Fruit fly (Drosophila melanogaster) whole organism, embryonic: Measurements from ENCODE around the gene MICU3.

Experiments
- ATbp ChIP-seq: fragments of 200-800 bp; sonication (Bioruptor generic); optimal IDR thresholded peaks from 2 replicates; lab custom pipeline; 2017; ENCODE audit warnings: missing biosample characterization, mild to moderate bottlenecking, missing genetic modification characterization, missing genetic modification reagents
- CG11696 ChIP-seq: fragments of 200-800 bp; sonication (Bioruptor generic); IDR thresholded peaks from 2 replicates; pipeline ENCODE4 v1.3.6; 2022; ENCODE audit warnings: missing biosample characterization, missing genetic modification characterization
- CG13624 ChIP-seq: fragments of 200-800 bp; sonication (Bioruptor generic); optimal IDR thresholded peaks from 2 replicates; lab custom pipeline; 2016; ENCODE audit warnings: missing biosample characterization, missing genetic modification characterization
- CG15269 ChIP-seq: fragments of 200-800 bp; sonication (Bioruptor generic); optimal IDR thresholded peaks from 2 replicates; lab custom pipeline; 2018; ENCODE audit warnings: missing biosample characterization, mild to moderate bottlenecking, missing genetic modification characterization, moderate library complexity
- CG17912 ChIP-seq: fragments of 200-800 bp; sonication (Bioruptor generic); optimal IDR thresholded peaks from 2 replicates; lab custom pipeline; 2018; ENCODE audit warnings: missing biosample characterization, mild to moderate bottlenecking, missing genetic modification characterization
- CG1832 ChIP-seq: fragments of 200-800 bp; sonication (Bioruptor generic); optimal IDR thresholded peaks from 2 replicates; lab custom pipeline; 2017; ENCODE audit warnings: missing biosample characterization, mild to moderate bottlenecking, missing genetic modification characterization, inconsistent platforms
- CG2129 ChIP-seq: fragments of 200-800 bp; sonication (Bioruptor generic); IDR thresholded peaks from 2 replicates; pipeline ENCODE4 v1.3.6; 2022; ENCODE audit warnings: missing biosample characterization, missing genetic modification characterization; ENCODE audit not compliant: partially characterized antibody
- CG2202 ChIP-seq: fragments of 200-800 bp; sonication (Bioruptor generic); optimal IDR thresholded peaks from 2 replicates; lab custom pipeline; 2018; ENCODE audit warnings: missing biosample characterization, mild to moderate bottlenecking, missing genetic modification characterization
- CG2678 ChIP-seq: fragments of 200-800 bp; sonication (Bioruptor generic); optimal IDR thresholded peaks from 3 replicates; lab custom pipeline; 2019; ENCODE audit warnings: missing biosample characterization, mild to moderate bottlenecking, missing genetic modification characterization, moderate library complexity
- CG2875 ChIP-seq: fragments of 200-800 bp; sonication (Bioruptor generic); optimal IDR thresholded peaks from 2 replicates; lab custom pipeline; 2017; ENCODE audit warnings: missing biosample characterization, mild to moderate bottlenecking, missing genetic modification characterization, missing genetic modification reagents
- CG30403 ChIP-seq: fragments of 200-800 bp; sonication (Bioruptor generic); optimal IDR thresholded peaks from 3 replicates; lab custom pipeline; 2016; ENCODE audit warnings: missing biosample characterization, missing genetic modification characterization
- CG32767 ChIP-seq: fragments of 200-800 bp; sonication (Bioruptor generic); IDR thresholded peaks from 2 replicates; pipeline ENCODE4 v1.3.6; 2022; ENCODE audit warnings: missing biosample characterization, missing genetic modification characterization
- CG6175 ChIP-seq: fragments of 200-800 bp; sonication (Bioruptor generic); IDR thresholded peaks from 3 replicates; pipeline ENCODE4 v1.3.6; 2022; ENCODE audit warnings: missing biosample characterization, missing genetic modification characterization
- CG6765 ChIP-seq: fragments of 200-800 bp; sonication (Bioruptor generic); optimal IDR thresholded peaks from 3 replicates; lab custom pipeline; 2017; ENCODE audit warnings: missing biosample characterization, mild to moderate bottlenecking, missing genetic modification characterization
- CG7556 ChIP-seq: fragments of 200-800 bp; sonication (Bioruptor generic); optimal IDR thresholded peaks from 2 replicates; lab custom pipeline; 2017; ENCODE audit warnings: missing biosample characterization, mild to moderate bottlenecking, missing genetic modification characterization
- CG7963 ChIP-seq: fragments of 200-800 bp; sonication (Bioruptor generic); IDR thresholded peaks from 3 replicates; pipeline ENCODE4 v1.3.6; 2022; ENCODE audit warnings: missing biosample characterization, missing genetic modification characterization; ENCODE audit not compliant: partially characterized antibody
- CG7987 ChIP-seq: fragments of 200-800 bp; sonication (Bioruptor generic); optimal IDR thresholded peaks from 2 replicates; lab custom pipeline; 2018; ENCODE audit warnings: missing biosample characterization, mild to moderate bottlenecking, missing genetic modification characterization, moderate library complexity
- CG8388 ChIP-seq: fragments of 200-800 bp; sonication (Bioruptor generic); optimal IDR thresholded peaks from 2 replicates; lab custom pipeline; 2019; ENCODE audit warnings: missing biosample characterization, mild to moderate bottlenecking, missing genetic modification characterization, moderate library complexity
- CTCF ChIP-seq: fragments of 200-800 bp; sonication (Bioruptor generic); optimal IDR thresholded peaks from 2 replicates; lab custom pipeline; 2017; ENCODE audit warnings: missing biosample characterization, mild to moderate bottlenecking, missing genetic modification characterization, moderate library complexity
- Camta ChIP-seq: fragments of 200-800 bp; sonication (Bioruptor generic); optimal IDR thresholded peaks from 2 replicates; lab custom pipeline; 2016; ENCODE audit warnings: missing biosample characterization, missing genetic modification characterization
- D ChIP-seq, 2 experiments: fragments of 200-800 bp in 1 of 2; fragments of >200 bp in 1 of 2; sonication (Bioruptor generic) in 1 of 2; optimal IDR thresholded peaks; 2 replicates in 1 of 2; 3 replicates in 1 of 2; lab custom pipeline; 2017; ENCODE audit warnings: mild to moderate bottlenecking in 1 of 2, missing biosample characterization in 1 of 2, missing genetic modification characterization in 1 of 2, missing genetic modification reagents in 1 of 2
- D19A ChIP-seq: fragments of 200-800 bp; optimal IDR thresholded peaks from 3 replicates; lab custom pipeline; 2019; ENCODE audit warnings: missing biosample characterization, mild to moderate bottlenecking, missing genetic modification characterization, moderate library complexity
- Dip2 ChIP-seq: fragments of 200-800 bp; sonication (Bioruptor generic); IDR thresholded peaks from 2 replicates; pipeline ENCODE4 v1.3.6; 2022; ENCODE audit warnings: missing biosample characterization, missing genetic modification characterization
- Dip3 ChIP-seq: fragments of 200-800 bp; sonication (Bioruptor generic); optimal IDR thresholded peaks from 3 replicates; lab custom pipeline; 2016; ENCODE audit warnings: missing biosample characterization, missing genetic modification characterization
- Fer1 ChIP-seq: fragments of 200-800 bp; sonication (Bioruptor generic); optimal IDR thresholded peaks from 2 replicates; lab custom pipeline; 2017; ENCODE audit warnings: missing biosample characterization, mild to moderate bottlenecking, missing genetic modification characterization
- Fer3 ChIP-seq: fragments of 200-800 bp; sonication (Bioruptor generic); optimal IDR thresholded peaks from 2 replicates; lab custom pipeline; 2018; ENCODE audit warnings: missing biosample characterization, mild to moderate bottlenecking, missing genetic modification characterization, moderate library complexity
- GATAe ChIP-seq: fragments of 200-800 bp; sonication (Bioruptor generic); conservative IDR thresholded peaks from 2 replicates; pipeline ENCODE4 v1.3.6; 2022; ENCODE audit warnings: missing biosample characterization, missing genetic modification characterization
- H2.0 ChIP-seq: fragments of 200-800 bp; sonication (Bioruptor generic); IDR thresholded peaks from 2 replicates; pipeline ENCODE4 v1.3.6; 2022; ENCODE audit warnings: missing biosample characterization, missing genetic modification characterization
- HLH54F ChIP-seq: fragments of 200-800 bp; sonication (Bioruptor generic); optimal IDR thresholded peaks from 3 replicates; lab custom pipeline; 2016; ENCODE audit warnings: missing biosample characterization, missing genetic modification characterization
- Hey ChIP-seq: fragments of 200-800 bp; sonication (Bioruptor generic); optimal IDR thresholded peaks from 3 replicates; lab custom pipeline; 2018; ENCODE audit warnings: missing biosample characterization, mild to moderate bottlenecking, missing genetic modification characterization
- Hsf ChIP-seq: fragments of 200-800 bp; sonication (Bioruptor generic); optimal IDR thresholded peaks from 3 replicates; lab custom pipeline; 2016; ENCODE audit warnings: missing biosample characterization, missing genetic modification characterization
- Nf-YA ChIP-seq: fragments of 200-800 bp; sonication (Bioruptor generic); IDR thresholded peaks from 2 replicates; pipeline ENCODE4 v1.3.6; 2022; ENCODE audit warnings: missing biosample characterization, missing genetic modification characterization
- Vsx1 ChIP-seq: fragments of 200-800 bp; sonication (Bioruptor generic); optimal IDR thresholded peaks from 2 replicates; lab custom pipeline; 2017; ENCODE audit warnings: missing biosample characterization, mild to moderate bottlenecking, missing genetic modification characterization, missing genetic modification reagents
- ap ChIP-seq: fragments of 200-800 bp; sonication (Bioruptor generic); IDR thresholded peaks from 2 replicates; pipeline ENCODE4 v1.3.6; 2022; ENCODE audit warnings: missing biosample characterization, missing genetic modification characterization
- ara ChIP-seq: fragments of 200-800 bp; sonication (Bioruptor generic); IDR thresholded peaks from 2 replicates; pipeline ENCODE4 v1.3.6; 2022; ENCODE audit warnings: missing biosample characterization, missing genetic modification characterization
- caup ChIP-seq: fragments of 200-800 bp; sonication (Bioruptor generic); optimal IDR thresholded peaks from 3 replicates; lab custom pipeline; 2017; ENCODE audit warnings: missing biosample characterization, mild to moderate bottlenecking, missing genetic modification characterization, moderate library complexity; ENCODE audit not compliant: severe bottlenecking
- dysf ChIP-seq: fragments of 200-800 bp; sonication (Bioruptor generic); IDR thresholded peaks from 3 replicates; pipeline ENCODE4 v1.3.6; 2022; ENCODE audit warnings: missing biosample characterization, missing genetic modification characterization
- ftz-f1 ChIP-seq: fragments of 200-800 bp; sonication (Bioruptor generic); optimal IDR thresholded peaks from 2 replicates; lab custom pipeline; 2016; ENCODE audit warnings: missing biosample characterization, missing genetic modification characterization
- hkb ChIP-seq, 2 experiments: fragments of 200-800 bp in 1 of 2; fragments of >200 bp in 1 of 2; sonication (Bioruptor generic) in 1 of 2; IDR thresholded peaks in 1 of 2; optimal IDR thresholded peaks in 1 of 2; 2 replicates each; pipeline versions ENCODE4 v1.3.6 to Lab custom; 2017 to 2022; ENCODE audit warnings: missing biosample characterization in 1 of 2, missing genetic modification characterization in 1 of 2
- ken ChIP-seq: fragments of 200-800 bp; sonication (Bioruptor generic); IDR thresholded peaks from 3 replicates; pipeline ENCODE4 v1.3.6; 2022; ENCODE audit warnings: missing biosample characterization, missing genetic modification characterization
- nerfin-1 ChIP-seq: fragments of 200-800 bp; sonication (Bioruptor generic); optimal IDR thresholded peaks from 3 replicates; lab custom pipeline; 2019; ENCODE audit warnings: missing biosample characterization, mild to moderate bottlenecking, missing genetic modification characterization, moderate library complexity
- pfk ChIP-seq: fragments of 200-800 bp; sonication (Bioruptor generic); optimal IDR thresholded peaks from 2 replicates; lab custom pipeline; 2018; ENCODE audit warnings: missing biosample characterization, mild to moderate bottlenecking, missing genetic modification characterization, moderate library complexity
- pho ChIP-seq: fragments of 200-800 bp; sonication (Bioruptor generic); optimal IDR thresholded peaks from 2 replicates; lab custom pipeline; 2016; ENCODE audit warnings: missing biosample characterization, missing genetic modification characterization
- prd ChIP-seq, 3 experiments: fragments of >200 bp in 2 of 3; fragments of 200-800 bp in 1 of 3; sonication (Bioruptor generic) in 1 of 3; optimal IDR thresholded peaks in 2 of 3; IDR thresholded peaks in 1 of 3; 2 replicates in 2 of 3; 3 replicates in 1 of 3; pipeline versions ENCODE4 v1.3.6 to Lab custom; 2017 to 2022; ENCODE audit warnings: missing biosample characterization in 1 of 3, missing genetic modification characterization in 1 of 3
- ranshi ChIP-seq: fragments of 200-800 bp; sonication (Bioruptor generic); IDR thresholded peaks from 2 replicates; pipeline ENCODE4 v1.3.6; 2022; ENCODE audit warnings: missing biosample characterization, missing genetic modification characterization
- tap ChIP-seq: fragments of 200-800 bp; optimal IDR thresholded peaks from 3 replicates; lab custom pipeline; 2019; ENCODE audit warnings: missing biosample characterization, mild to moderate bottlenecking, missing genetic modification characterization, moderate library complexity
- unpg ChIP-seq: fragments of 200-800 bp; sonication (Bioruptor generic); optimal IDR thresholded peaks from 3 replicates; lab custom pipeline; 2018; ENCODE audit warnings: missing biosample characterization, mild to moderate bottlenecking, missing genetic modification characterization, moderate library complexity
- wor ChIP-seq: fragments of 200-800 bp; sonication (Bioruptor generic); IDR thresholded peaks from 2 replicates; pipeline ENCODE4 v1.3.6; 2022; ENCODE audit warnings: missing biosample characterization, missing genetic modification characterization
- zfh2 ChIP-seq: fragments of 200-800 bp; sonication (Bioruptor generic); optimal IDR thresholded peaks from 2 replicates; lab custom pipeline; 2016; ENCODE audit warnings: missing biosample characterization, missing genetic modification characterization

MICU3 gene

DNA sequence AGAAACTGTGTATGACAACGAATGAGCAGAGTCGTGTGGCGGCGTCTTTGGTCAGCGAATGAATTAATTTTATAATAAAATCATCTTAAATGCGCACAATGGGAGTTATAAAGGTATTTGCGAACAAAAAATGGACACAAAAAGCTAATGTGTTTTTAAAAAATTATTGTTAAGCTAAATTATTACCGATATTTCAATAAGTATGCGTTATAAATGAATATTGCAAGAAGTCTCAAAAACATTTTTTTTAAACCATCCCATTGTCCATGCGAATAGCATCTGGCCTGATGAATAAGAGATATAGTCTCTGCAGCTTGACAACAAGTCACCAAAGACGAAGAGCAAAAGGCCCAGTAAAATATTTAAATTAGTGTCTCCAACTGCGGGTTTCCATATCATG, 16.1 kb upstream of the MICU3 start (continued):
- TF ChIP-seq CG6175 (0 out of 3 replicates have a peak, but pooled peaks have one; percentile 22), CG2875 (peak; percentile 11), CG2202 (tag; lab: Kevin White, UChicago) (no peak), H2.0 (peak; percentile 24; the same call in 1 of the 2 replicates), zfh2 (GFP tag; lab: Kevin White, UChicago) (peak; percentile 29), Hsf (GFP tag; lab: Kevin White, UChicago) (peak; percentile 47), Fer3 (tag; lab: Kevin White, UChicago) (peak; percentile 72), dysf (peak; percentile 81; the same call in 2 of the 3 replicates), CG7963 (no peak), tap (tag; lab: Kevin White, UChicago) (peak; percentile 48), Hey (no peak), ken (GFP tag; lab: Robert Waterston, UW) (peak; percentile 67; the same call in 1 of the 3 replicates), CG8388 (peak; percentile 77), CG13624 (GFP tag; lab: Kevin White, UChicago) (peak; percentile 12), HLH54F (GFP tag; lab: Kevin White, UChicago) (peak; percentile 8), CTCF (no peak), CG7556 (GFP tag; lab: Kevin White, UChicago) (peak; percentile 77), prd (optimal IDR thresholded peaks at IDR 0.05; lab: Kevin White, UChicago) (no peak), prd (GFP tag; IDR thresholded peaks at IDR 0.05; lab: Robert Waterston, UW) (peak; percentile 68), ara (GFP tag; lab: Robert Waterston, UW) (peak; percentile 72), ap (GFP tag; lab: Robert Waterston, UW) (peak; percentile 73; the same call in 1 of the 2 replicates), pho (no peak), Fer1 (GFP tag; lab: Kevin White, UChicago) (peak; percentile 68), Vsx1 (peak; percentile 69), CG15269 (peak; percentile 85), CG1832 (GFP tag; lab: Kevin White, UChicago) (no peak), Dip3 (GFP tag; lab: Kevin White, UChicago) (peak; percentile 29), CG6765 (GFP tag; lab: Kevin White, UChicago) (no peak), CG17912 (no peak), pfk (GFP tag; lab: Kevin White, UChicago) (no peak), caup (GFP tag; lab: Kevin White, UChicago) (peak; percentile 28), hkb (optimal IDR thresholded peaks at IDR 0.05; lab: Kevin White, UChicago) (no peak), hkb (GFP tag; IDR thresholded peaks at IDR 0.05; lab: Robert Waterston, UW) (peak; percentile 53), D19A (tag; lab: Kevin White, UChicago) (peak; percentile 43), ranshi (0 out of 2 replicates have a peak, but pooled peaks have one; percentile 40), CG32767 (GFP tag; lab: Robert Waterston, UW) (peak; percentile 44; the same call in 1 of the 2 replicates), Dip2 (no peak), CG7987 (GFP tag; lab: Kevin White, UChicago) (no peak), Nf-YA (GFP tag; lab: Robert Waterston, UW) (no peak), CG2129 (GFP tag; lab: Robert Waterston, UW) (no peak), unpg (GFP tag; lab: Kevin White, UChicago) (peak; percentile 90), Camta (GFP tag; lab: Kevin White, UChicago) (peak; percentile 25), CG11696 (GFP tag; lab: Robert Waterston, UW) (0 out of 2 replicates have a peak, but pooled peaks have one; percentile 37), nerfin-1 (tag; lab: Kevin White, UChicago) (peak; percentile 17), wor (GFP tag; lab: Robert Waterston, UW) (peak; percentile 55), D (optimal IDR thresholded peaks at IDR 0.05; lab: Kevin White, UChicago) (no peak), D (GFP tag; optimal IDR thresholded peaks at IDR 0.05; lab: Kevin White, UChicago) (peak; percentile 24), ATbp (GFP tag; lab: Kevin White, UChicago) (peak; percentile 81), ftz-f1 (no peak), CG2678 (tag; lab: Kevin White, UChicago) (peak; percentile 82), GATAe (0 out of 2 replicates have a peak, but pooled peaks have one; percentile 12), CG30403 (peak; percentile 78)
